Worm (Caenorhabditis elegans) whole organism, L4 larva: Measurements from ENCODE around the gene alh-5.

Experiments
- aha-1 ChIP-seq: fragments of 150-350 bp; peaks from one replicate; lab custom pipeline; 2014; ENCODE audit warnings: missing biosample characterization, missing genetic modification characterization
- ama-1 ChIP-seq: fragments of 150-350 bp; optimal IDR thresholded peaks from 2 replicates; lab custom pipeline; 2014; ENCODE audit warnings: inconsistent platforms, mixed read lengths
- ceh-20 ChIP-seq: fragments of 200-800 bp; sonication (Bioruptor generic); IDR thresholded peaks from 2 replicates; pipeline ENCODE4 v1.3.6; 2022; ENCODE audit warnings: missing genetic modification reagents, missing genetic modification characterization, missing compliant biosample characterization
- dmd-9 ChIP-seq: fragments of 200-800 bp; sonication (Bioruptor generic); IDR thresholded peaks from 2 replicates; pipeline ENCODE4 v1.3.6; 2022; ENCODE audit warnings: missing genetic modification reagents, missing genetic modification characterization, missing compliant biosample characterization
- lin-29 ChIP-seq: fragments of 200-800 bp; sonication (Bioruptor generic); IDR thresholded peaks from 2 replicates; pipeline ENCODE4 v1.3.6; 2022; ENCODE audit warnings: missing genetic modification reagents, missing genetic modification characterization, missing compliant biosample characterization
- mdl-1 ChIP-seq, 2 experiments: fragments of 150-350 bp in 1 of 2; sonication (generic microtip) in 1 of 2; optimal IDR thresholded peaks; 2 replicates each; lab custom pipeline; 2014 to 2017; ENCODE audit warnings: missing biosample characterization in 2 of 2, missing genetic modification characterization in 2 of 2
- mes-2 ChIP-seq: sonication (generic microtip); optimal IDR thresholded peaks from 2 replicates; lab custom pipeline; 2016; ENCODE audit warnings: missing genotype, mild to moderate bottlenecking, missing genetic modification characterization, missing compliant biosample characterization; ENCODE audit not compliant: poor library complexity, severe bottlenecking
- pha-4 ChIP-seq, 2 experiments: fragments of 150-350 bp in 1 of 2; fragments of 200-800 bp in 1 of 2; sonication (Bioruptor generic) in 1 of 2; IDR thresholded peaks in 1 of 2; optimal IDR thresholded peaks in 1 of 2; 2 replicates each; pipeline versions ENCODE4 v1.3.6 to Lab custom; 2014 to 2022; ENCODE audit warnings: missing genetic modification characterization in 2 of 2, missing genetic modification reagents in 2 of 2, missing biosample characterization in 1 of 2, missing compliant biosample characterization in 1 of 2
- sdz-12 ChIP-seq: fragments of 200-800 bp; sonication (Bioruptor generic); optimal IDR thresholded peaks from 2 replicates; lab custom pipeline; 2018; ENCODE audit warnings: mild to moderate bottlenecking, missing genetic modification characterization, missing compliant biosample characterization
- skn-1 ChIP-seq: fragments of 150-350 bp; optimal IDR thresholded peaks from 2 replicates; lab custom pipeline; 2014; ENCODE audit warnings: missing biosample characterization, missing genetic modification characterization
- zfp-2 ChIP-seq: sonication (generic microtip); optimal IDR thresholded peaks from 2 replicates; lab custom pipeline; 2016; ENCODE audit warnings: mild to moderate bottlenecking, missing genetic modification characterization, missing compliant biosample characterization

ce11 chrV:1966962-1967361, 32.4 kb downstream of the alh-5 start:
- TF ChIP-seq aha-1 (tag; lab: Kevin White, UChicago) = peak; percentile 49
- no peak for TF ChIP-seq mes-2 (tag; lab: Kevin White, UChicago)
- TF ChIP-seq ceh-20 (GFP tag; lab: Robert Waterston, UW) = no peak
- no peak for TF ChIP-seq mdl-1 (tag; optimal IDR thresholded peaks at IDR 0.05; lab: Kevin White, UChicago)
- TF ChIP-seq dmd-9 (GFP tag; lab: Robert Waterston, UW) = no peak
- no peak for TF ChIP-seq zfp-2 (tag; lab: Kevin White, UChicago)
- TF ChIP-seq lin-29 (GFP tag; lab: Robert Waterston, UW) = no peak
- no peak for TF ChIP-seq ama-1
- TF ChIP-seq sdz-12 = no peak
- TF ChIP-seq pha-4 (GFP tag; IDR thresholded peaks at IDR 0.05; lab: Robert Waterston, UW) = no peak
- TF ChIP-seq pha-4 (tag; optimal IDR thresholded peaks at IDR 0.05; lab: Kevin White, UChicago) = no peak
- no peak for TF ChIP-seq skn-1
